Worm (Caenorhabditis elegans): ENCODE results near the gene lgc-7.

lgc-7 gene

DNA sequence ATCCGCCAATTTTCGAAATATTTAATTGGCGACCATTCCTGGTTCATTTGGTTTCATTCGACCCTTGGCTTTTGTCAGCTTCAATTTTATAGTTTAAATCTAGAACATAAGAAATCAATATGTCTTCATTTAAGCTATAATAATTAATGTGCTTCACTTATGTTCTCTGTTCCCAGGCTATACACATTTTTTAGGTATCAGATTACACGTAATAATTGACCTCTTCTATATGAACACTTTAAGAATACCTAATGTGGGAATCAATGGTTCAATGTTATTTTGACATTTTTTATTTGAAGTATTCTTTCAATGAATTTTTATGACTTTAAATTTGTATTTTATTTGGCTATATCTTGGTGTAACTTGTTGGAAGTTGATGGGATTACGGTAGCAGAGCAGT lies at the start of gene lgc-7:
Gene lgc-7 (plus strand): TSS at position 301 of the 400 bp plus-strand sequence.
- no peak for TF ChIP-seq ahr-1 (tag; optimal IDR thresholded peaks at IDR 0.05)
- TF ChIP-seq pha-4 (tag; optimal IDR thresholded peaks at IDR 0.05) = no peak
- no peak for TF ChIP-seq T23F11.4 (GFP tag; optimal IDR thresholded peaks at IDR 0.05)

DNA sequence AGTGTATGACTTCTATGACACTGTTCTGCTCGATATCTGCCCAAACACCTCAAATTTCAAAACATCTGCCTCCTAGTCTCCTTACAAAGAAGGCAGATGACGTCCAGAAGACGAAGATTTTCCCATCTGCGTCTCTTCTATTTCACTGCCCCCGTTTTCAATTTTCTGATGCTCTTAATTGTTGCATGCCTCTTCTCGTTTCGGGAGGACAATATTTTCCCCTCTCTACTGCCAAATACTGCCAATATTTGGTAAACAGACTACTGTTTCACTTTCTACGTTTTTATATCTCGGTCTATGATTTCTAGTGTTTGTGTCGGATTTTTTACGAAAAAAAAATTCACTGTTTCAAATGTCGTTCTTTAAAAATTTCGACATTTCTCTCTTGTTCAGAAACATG lies 48.0 kb upstream of the lgc-7 start:
- TF ChIP-seq hlh-13 (GFP tag; optimal IDR thresholded peaks at IDR 0.05) (no peak), hlh-30 (tag; optimal IDR thresholded peaks at IDR 0.05; ENCODE audit: insufficient read depth) (no peak), C08G9.2 (tag; optimal IDR thresholded peaks at IDR 0.05) (no peak), fax-1 (tag; optimal IDR thresholded peaks at IDR 0.05) (no peak), ceh-9 (tag; optimal IDR thresholded peaks at IDR 0.05) (no peak), unc-42 (tag; optimal IDR thresholded peaks at IDR 0.05) (peak; percentile 2)

DNA sequence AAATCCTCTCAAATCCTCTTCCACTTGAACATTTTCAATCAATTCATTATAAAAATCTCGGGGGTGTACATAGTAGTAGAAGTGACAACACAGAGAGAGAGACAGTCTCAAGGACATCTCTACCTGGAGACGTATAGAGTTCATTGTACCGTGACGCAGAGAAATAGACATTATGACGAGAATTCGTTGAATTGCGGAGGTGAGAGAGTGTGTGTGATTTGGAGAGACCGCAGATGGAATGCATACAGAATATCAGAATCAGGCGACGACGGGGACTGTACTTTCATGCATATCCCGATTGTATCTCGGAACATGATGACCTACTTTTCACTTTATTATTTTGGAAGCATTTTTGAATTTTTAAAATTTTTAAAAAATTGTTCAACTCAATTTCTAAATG lies 33.6 kb upstream of the lgc-7 start:
- TF ChIP-seq C38D4.7 (GFP tag; optimal IDR thresholded peaks at IDR 0.05) (no peak), dve-1 (tag; optimal IDR thresholded peaks at IDR 0.05) (no peak), pax-1 (tag; optimal IDR thresholded peaks at IDR 0.05) (no peak)

DNA sequence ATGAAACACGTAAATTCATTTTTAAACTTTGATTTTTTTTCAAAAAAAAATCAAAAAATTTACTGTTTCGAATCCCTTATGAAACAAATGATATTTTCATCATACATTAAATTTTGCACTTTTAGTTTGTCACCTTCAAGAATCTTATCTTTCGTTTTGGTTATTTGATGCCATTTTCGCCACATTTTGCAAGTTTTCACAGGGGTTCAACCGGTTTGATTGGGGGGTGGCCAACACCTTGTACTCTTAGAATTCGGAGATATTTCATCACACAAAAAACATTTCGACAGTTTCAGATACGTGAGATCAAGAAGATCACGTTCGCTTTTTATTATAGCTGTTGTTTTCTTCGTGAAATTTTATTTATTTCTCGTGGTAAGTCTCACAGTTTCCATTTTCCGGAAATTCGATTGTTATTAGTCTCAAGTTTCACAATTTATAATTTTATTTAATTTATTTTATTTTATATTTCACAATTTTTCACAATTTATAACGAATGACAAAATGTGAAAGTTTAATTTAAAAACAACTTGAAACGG lies 32.2 kb upstream of the lgc-7 start, which contains the start of gene Y57G11C.31:
Gene Y57G11C.31 (plus strand): TSS at position 276 of the 539 bp plus-strand sequence.
- no peak for TF ChIP-seq hlh-15 (tag; optimal IDR thresholded peaks at IDR 0.05)
- no peak for TF ChIP-seq madf-2 (tag; optimal IDR thresholded peaks at IDR 0.05)
- no peak for TF ChIP-seq ceh-2 (tag; optimal IDR thresholded peaks at IDR 0.05)
- TF ChIP-seq ceh-45 (GFP tag; IDR thresholded peaks at IDR 0.05) = no peak
- TF ChIP-seq odd-2 (tag; optimal IDR thresholded peaks at IDR 0.05) = no peak
- TF ChIP-seq unc-3 (GFP tag; conservative IDR thresholded peaks at IDR 0.05) = no peak
- TF ChIP-seq unc-3 (tag; optimal IDR thresholded peaks at IDR 0.05) = no peak
- no peak for TF ChIP-seq ama-1 (optimal IDR thresholded peaks at IDR 0.05)
- no peak for TF ChIP-seq unc-86 (tag; optimal IDR thresholded peaks at IDR 0.05)
- TF ChIP-seq unc-42 (tag; optimal IDR thresholded peaks at IDR 0.05) = no peak

DNA sequence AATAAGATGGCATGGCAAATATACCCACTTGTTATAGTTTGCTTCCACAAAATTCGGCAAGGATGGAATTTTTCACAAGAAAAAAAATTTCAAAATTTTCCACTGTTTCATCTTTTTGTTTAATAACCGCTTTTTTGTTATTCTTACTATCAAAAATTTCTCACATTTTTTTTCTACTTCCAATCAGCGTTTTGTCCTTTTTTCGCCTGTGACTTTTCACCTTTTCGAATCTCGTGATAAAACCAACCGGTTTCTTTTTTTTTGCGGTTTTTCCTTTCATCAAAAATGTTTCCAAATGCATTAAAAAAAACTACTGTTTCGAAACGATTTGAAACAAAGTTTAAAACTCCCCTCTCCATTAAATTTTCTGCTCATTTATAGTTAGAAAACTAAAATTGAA lies 30.3 kb upstream of the lgc-7 start:
- no peak for TF ChIP-seq ttx-3 (tag; optimal IDR thresholded peaks at IDR 0.05)
- no peak for TF ChIP-seq hlh-8 (tag; optimal IDR thresholded peaks at IDR 0.05)
- TF ChIP-seq pha-2 (tag; optimal IDR thresholded peaks at IDR 0.05) = no peak
- TF ChIP-seq ceh-2 (tag; optimal IDR thresholded peaks at IDR 0.05) = no peak
- TF ChIP-seq ceh-24 (tag; optimal IDR thresholded peaks at IDR 0.05) = no peak
- no peak for TF ChIP-seq F13H6.1 (tag; optimal IDR thresholded peaks at IDR 0.05)
- no peak for TF ChIP-seq ets-4 (tag; optimal IDR thresholded peaks at IDR 0.05)
- no peak for TF ChIP-seq che-1 (tag; optimal IDR thresholded peaks at IDR 0.05)

DNA sequence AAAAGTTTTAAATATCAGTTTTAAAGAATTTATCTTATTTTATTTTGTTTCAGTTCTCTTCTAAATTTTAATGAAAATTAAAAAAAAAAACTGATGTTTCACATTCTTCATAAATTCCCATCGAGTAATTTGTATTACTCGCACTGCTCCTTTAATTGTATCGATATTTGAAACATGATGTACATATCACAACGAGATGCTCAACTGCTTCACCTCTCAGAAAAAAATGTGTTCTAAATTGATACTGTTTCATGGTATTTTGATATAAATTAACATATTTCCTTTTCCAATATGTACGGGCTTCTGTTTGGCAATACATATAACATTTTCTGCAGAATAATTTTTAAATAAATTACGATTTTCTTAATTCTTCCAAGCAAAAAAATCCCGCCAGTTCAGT lies 21.7 kb upstream of the lgc-7 start:
- no peak for TF ChIP-seq ceh-34 (tag; optimal IDR thresholded peaks at IDR 0.05)
- no peak for TF ChIP-seq unc-3 (GFP tag; conservative IDR thresholded peaks at IDR 0.05)
- no peak for TF ChIP-seq unc-3 (tag; optimal IDR thresholded peaks at IDR 0.05)
- TF ChIP-seq ama-1 (optimal IDR thresholded peaks at IDR 0.05) = no peak
- no peak for TF ChIP-seq ceh-22 (tag; optimal IDR thresholded peaks at IDR 0.05)
- no peak for TF ChIP-seq fkh-10 (GFP tag; optimal IDR thresholded peaks at IDR 0.05)
- TF ChIP-seq ztf-16 (tag; optimal IDR thresholded peaks at IDR 0.05) = no peak
- TF ChIP-seq unc-42 (tag; optimal IDR thresholded peaks at IDR 0.05) = no peak
- no peak for TF ChIP-seq ceh-6 (GFP tag; optimal IDR thresholded peaks at IDR 0.05)
- TF ChIP-seq che-1 (tag; optimal IDR thresholded peaks at IDR 0.05) = no peak
- TF ChIP-seq sox-2 (GFP tag; IDR thresholded peaks at IDR 0.05) = no peak
- TF ChIP-seq ceh-48 (tag; optimal IDR thresholded peaks at IDR 0.05) = no peak
- TF ChIP-seq C38D4.7 (GFP tag; optimal IDR thresholded peaks at IDR 0.05) = no peak
- TF ChIP-seq elt-4 (tag; optimal IDR thresholded peaks at IDR 0.05) = no peak
- no peak for TF ChIP-seq pha-2 (tag; optimal IDR thresholded peaks at IDR 0.05)
- TF ChIP-seq nhr-11 (tag; optimal IDR thresholded peaks at IDR 0.05) = no peak
- TF ChIP-seq Y22D7AL.16 (tag; optimal IDR thresholded peaks at IDR 0.05) = no peak
- no peak for TF ChIP-seq npax-4 (tag; optimal IDR thresholded peaks at IDR 0.05)
- no peak for TF ChIP-seq unc-55 (GFP tag; optimal IDR thresholded peaks at IDR 0.05)
